3 worm cellular contexts compared by ENCODE assay signal in genomic region chrIV:10798604-10799003, ce11.
TF ChIP-seq lines count a peak whose summit lies in the region.

No protein-coding gene starts in this region.

TF ChIP-seq in whole organism, L3 larva, 47 proteins besides CTCF, POLR2A, EP300 and RAD21:
- TF ChIP-seq nhr-67 (tag; optimal IDR thresholded peaks at IDR 0.05; lab: Kevin White, UChicago) (no peak), pqm-1 (tag; optimal IDR thresholded peaks at IDR 0.05; lab: Kevin White, UChicago) (peak; percentile 30), ama-1 (optimal IDR thresholded peaks at IDR 0.05; lab: Kevin White, UChicago) (no peak), elt-2 (tag; optimal IDR thresholded peaks at IDR 0.05; lab: Kevin White, UChicago) (peak; percentile 40)

TF ChIP-seq in whole organism, L4 larva, 104 proteins besides CTCF, POLR2A, EP300 and RAD21:
- TF ChIP-seq spr-3 (GFP tag; optimal IDR thresholded peaks at IDR 0.05; lab: Kevin White, UChicago) (no peak), nhr-28 (tag; optimal IDR thresholded peaks at IDR 0.05; lab: Kevin White, UChicago) (peak; percentile 74), tag-97 (GFP tag; IDR thresholded peaks at IDR 0.05; lab: Robert Waterston, UW) (no peak), pqm-1 (tag; optimal IDR thresholded peaks at IDR 0.05; lab: Kevin White, UChicago) (peak; percentile 44), daf-16 (GFP tag; optimal IDR thresholded peaks at IDR 0.05; lab: Kevin White, UChicago) (no peak), daf-16 (tag; optimal IDR thresholded peaks at IDR 0.05; lab: Kevin White, UChicago) (peak; percentile 25), dve-1 (tag; optimal IDR thresholded peaks at IDR 0.05; lab: Kevin White, UChicago; ENCODE audit: insufficient read depth) (peak; percentile 13)

TF ChIP-seq in whole organism, late embryonic, 69 proteins besides CTCF, POLR2A, EP300 and RAD21:
- TF ChIP-seq elt-2 (tag; optimal IDR thresholded peaks at IDR 0.05; lab: Kevin White, UChicago) (peak; percentile 36), ceh-22 (tag; optimal IDR thresholded peaks at IDR 0.05; lab: Kevin White, UChicago) (no peak), sox-4 (tag; optimal IDR thresholded peaks at IDR 0.05; lab: Kevin White, UChicago) (no peak)
